Fruit fly (Drosophila melanogaster): ENCODE results near the gene CG13010.

CG13010 gene

dm6 chrX:16633181-16633957 is 45.4 kb downstream of the CG13010 start:
- TF ChIP-seq bsh (GFP tag; optimal IDR thresholded peaks at IDR 0.05) (peak in 1 of 2 experiments; percentile 56), Med (GFP tag) (peak; percentile 65), pnt (GFP tag; optimal IDR thresholded peaks at IDR 0.05) (no peak), CG10431 (GFP tag; optimal IDR thresholded peaks at IDR 0.05) (no peak), Rx (GFP tag; IDR thresholded peaks at IDR 0.05) (no peak), CG2116 (GFP tag; optimal IDR thresholded peaks at IDR 0.05) (no peak), btn (GFP tag; optimal IDR thresholded peaks at IDR 0.05) (no peak), CG12219 (GFP tag; optimal IDR thresholded peaks at IDR 0.05) (no peak), vvl (GFP tag; IDR thresholded peaks at IDR 0.05) (peak; percentile 40; the same call in 1 of the 2 replicates), CG9727 (GFP tag; optimal IDR thresholded peaks at IDR 0.05) (peak; percentile 28), sens (GFP tag) (peak; percentile 11), kay (GFP tag; optimal IDR thresholded peaks at IDR 0.05) (peak; percentile 33), HLH3B (GFP tag; IDR thresholded peaks at IDR 0.05) (no peak), gfzf (GFP tag; optimal IDR thresholded peaks at IDR 0.05) (no peak), Oaz (GFP tag; IDR thresholded peaks at IDR 0.05) (no peak), ERR (GFP tag; optimal IDR thresholded peaks at IDR 0.05) (no peak), CG10209 (GFP tag; optimal IDR thresholded peaks at IDR 0.05) (peak; percentile 4), CG12769 (tag; optimal IDR thresholded peaks at IDR 0.05) (peak; percentile 66), Eip74EF (GFP tag; optimal IDR thresholded peaks at IDR 0.05) (peak in 1 of 2 experiments; percentile 68), lola (GFP tag; optimal IDR thresholded peaks at IDR 0.05) (peak in 1 of 3 experiments; percentile 10), row (GFP tag; IDR thresholded peaks at IDR 0.05) (peak; percentile 20; the same call in 2 of the 3 replicates), eve (GFP tag; optimal IDR thresholded peaks at IDR 0.05) (no peak), nom (GFP tag; optimal IDR thresholded peaks at IDR 0.05) (peak; percentile 87), Hey (tag; optimal IDR thresholded peaks at IDR 0.05) (no peak), tll (GFP tag; optimal IDR thresholded peaks at IDR 0.05) (no peak), twi (tag; optimal IDR thresholded peaks at IDR 0.05) (peak; percentile 22), dmrt11E (tag; optimal IDR thresholded peaks at IDR 0.05) (peak; percentile 4), CG30431 (GFP tag; optimal IDR thresholded peaks at IDR 0.05) (no peak), Hand (GFP tag; optimal IDR thresholded peaks at IDR 0.05) (peak; percentile 24), Xbp1 (GFP tag; optimal IDR thresholded peaks at IDR 0.05) (no peak), CG11085 (GFP tag; IDR thresholded peaks at IDR 0.05) (no peak), PHDP (tag; optimal IDR thresholded peaks at IDR 0.05) (no peak), pfk (GFP tag; optimal IDR thresholded peaks at IDR 0.05) (peak; percentile 4), Blimp-1 (GFP tag; optimal IDR thresholded peaks at IDR 0.05) (no peak), CG12071 (GFP tag; optimal IDR thresholded peaks at IDR 0.05) (no peak), CG3065 (GFP tag; optimal IDR thresholded peaks at IDR 0.05) (no peak), Drgx (GFP tag; IDR thresholded peaks at IDR 0.05) (peak; percentile 28; the same call in 1 of the 2 replicates), CG9215 (GFP tag; IDR thresholded peaks at IDR 0.05) (0 out of 2 replicates have a peak, but pooled peaks have one; percentile 14), CG18599 (GFP tag; optimal IDR thresholded peaks at IDR 0.05) (peak; percentile 33), Usf (GFP tag; optimal IDR thresholded peaks at IDR 0.05) (no peak), Lpt (GFP tag; optimal IDR thresholded peaks at IDR 0.05) (no peak), Ets65A (GFP tag) (peak; percentile 28), CG32532 (GFP tag; IDR thresholded peaks at IDR 0.05) (0 out of 2 replicates have a peak, but pooled peaks have one; percentile 9), jing (GFP tag; optimal IDR thresholded peaks at IDR 0.05) (no peak), tio (GFP tag; optimal IDR thresholded peaks at IDR 0.05) (no peak), CG11696 (GFP tag; IDR thresholded peaks at IDR 0.05) (peak; percentile 47; the same call in 1 of the 2 replicates), knrl (GFP tag; IDR thresholded peaks at IDR 0.05; ENCODE audit: partially characterized antibody) (no peak)

All from whole organism, embryonic.